Worm (Caenorhabditis elegans) whole organism, dauer: Measurements from ENCODE around the gene C25E10.16.

Experiments
- unc-62 ChIP-seq: sonication (generic microtip); optimal IDR thresholded peaks from 2 replicates; lab custom pipeline; 2017; ENCODE audit warnings: missing biosample characterization, missing genetic modification reagents, missing genetic modification characterization

C25E10.16 gene

DNA sequence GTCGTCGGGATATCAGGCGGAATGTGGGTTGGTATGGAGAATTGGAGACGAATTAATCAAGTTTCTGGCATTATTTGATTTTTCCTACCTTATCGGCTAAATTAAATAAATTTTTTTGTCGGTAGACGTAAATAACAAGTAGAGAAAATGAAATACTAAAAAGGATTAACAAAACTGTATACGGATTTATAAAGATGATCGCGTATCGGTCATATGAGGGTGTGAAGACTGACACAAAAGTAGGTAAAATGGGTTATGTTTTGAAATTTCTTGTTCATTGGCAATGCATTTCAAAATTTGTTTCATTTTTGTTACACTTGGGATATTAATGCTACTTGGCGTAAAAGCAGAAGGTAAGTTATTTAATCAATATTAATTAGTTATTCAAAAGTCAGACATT, at the start of gene C25E10.16, which contains the start of gene C25E10.13:
C25E10.16 (minus strand) TSS at position 101 of the 400 bp plus-strand sequence.
C25E10.13 (plus strand) TSS at position 256 of the 400 bp plus-strand sequence.
- no peak for TF ChIP-seq unc-62 (GFP tag; lab: Kevin White, UChicago)

DNA sequence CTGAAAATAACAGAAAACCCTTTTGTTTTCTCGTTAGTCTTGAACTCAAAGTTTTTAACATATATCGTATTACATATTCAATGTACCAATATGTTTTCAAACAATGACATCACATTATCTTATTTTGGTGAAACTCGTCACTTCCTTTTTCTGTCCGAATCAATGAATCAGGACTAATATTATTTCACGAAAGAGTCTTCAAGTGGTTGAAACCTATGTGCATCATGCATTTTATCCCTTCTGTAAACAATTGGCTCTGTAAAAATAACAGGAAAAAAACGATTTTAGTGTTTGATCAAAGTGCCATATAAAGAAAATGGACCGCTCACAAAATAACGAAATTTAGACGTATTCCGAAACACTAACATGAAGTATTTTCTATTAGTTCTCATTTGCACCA, 48.9 kb upstream of the C25E10.16 start, which contains the start of gene F21C10.18:
F21C10.18 (plus strand) TSS at position 301 of the 400 bp plus-strand sequence.
- no peak for TF ChIP-seq unc-62 (GFP tag; lab: Kevin White, UChicago)

DNA sequence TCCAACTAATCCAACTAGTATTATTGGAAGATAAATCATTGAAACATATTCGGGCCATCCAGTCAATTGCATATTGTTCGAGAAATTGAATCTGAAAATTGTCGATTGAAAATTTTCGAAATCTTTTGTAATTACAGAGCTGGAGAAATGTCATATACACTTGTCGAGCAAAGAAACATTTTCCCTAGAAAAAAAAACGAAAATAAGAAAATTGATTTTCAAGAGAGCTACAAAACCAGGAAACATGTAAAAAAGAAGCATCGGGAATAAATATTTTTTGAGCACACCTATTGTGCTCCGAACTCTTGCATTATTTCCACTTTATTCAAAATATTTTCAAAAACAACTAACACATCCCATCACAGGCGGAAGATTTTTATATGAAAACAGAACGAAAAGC, 41.7 kb upstream of the C25E10.16 start, which contains the start of gene frpr-6:
frpr-6 (minus strand) TSS at position 101 of the 400 bp plus-strand sequence.
- TF ChIP-seq unc-62 (GFP tag; lab: Kevin White, UChicago), result no peak

DNA sequence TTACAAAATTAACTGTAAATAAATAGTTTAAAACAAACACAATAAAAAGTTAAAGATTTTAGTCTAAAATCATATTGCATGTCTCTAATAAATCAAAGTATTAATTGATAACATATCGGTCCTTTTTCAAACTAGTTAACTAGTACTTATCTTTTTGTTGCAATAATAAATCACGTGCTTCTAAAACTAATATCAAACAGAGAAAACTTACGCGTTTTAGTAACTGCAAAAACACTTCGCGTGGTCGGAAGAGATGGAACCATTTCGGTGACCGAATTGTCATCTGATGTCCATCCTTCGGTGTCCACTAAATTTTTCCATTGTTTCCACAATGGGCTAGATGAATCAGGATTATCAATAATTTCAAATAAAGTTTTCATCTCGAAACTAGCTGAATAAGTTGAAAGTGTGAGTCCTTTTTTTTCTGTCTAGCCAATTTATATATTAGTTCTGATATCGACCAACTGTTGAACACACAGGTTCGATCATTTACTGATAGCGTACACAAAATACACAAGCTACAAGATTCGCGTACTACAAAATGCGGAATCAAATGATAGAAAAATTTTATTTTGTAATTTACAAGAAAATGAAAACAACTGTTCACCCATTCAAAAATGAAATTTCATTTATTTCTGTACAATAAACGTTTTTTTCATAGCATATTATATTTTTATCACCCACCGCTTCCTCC, 39.1 kb upstream of the C25E10.16 start, which contains the start of gene F21C10.9:
F21C10.9 (minus strand) TSS at position 417 of the 694 bp plus-strand sequence.
- TF ChIP-seq unc-62 (GFP tag; lab: Kevin White, UChicago), result no peak

DNA sequence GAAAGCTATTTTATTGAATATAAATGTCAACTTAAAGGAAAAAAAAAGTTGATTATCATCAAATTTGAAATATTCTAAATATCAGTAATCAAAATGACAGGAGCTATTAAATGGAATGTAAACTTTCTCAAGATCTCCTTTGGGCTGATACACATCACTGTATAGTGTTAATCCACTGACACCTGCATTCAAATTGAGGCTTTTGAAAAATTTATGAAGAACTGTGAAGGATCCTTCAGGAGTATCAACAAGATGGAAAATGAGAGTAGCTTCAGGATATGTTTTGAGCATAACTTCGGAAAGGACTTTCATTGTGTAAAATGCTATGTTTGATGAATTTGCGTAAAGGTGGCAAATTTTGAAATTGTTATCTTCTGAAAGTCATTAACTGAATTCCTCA, 37.8 kb upstream of the C25E10.16 start:
- no peak for TF ChIP-seq unc-62 (GFP tag; lab: Kevin White, UChicago)

DNA sequence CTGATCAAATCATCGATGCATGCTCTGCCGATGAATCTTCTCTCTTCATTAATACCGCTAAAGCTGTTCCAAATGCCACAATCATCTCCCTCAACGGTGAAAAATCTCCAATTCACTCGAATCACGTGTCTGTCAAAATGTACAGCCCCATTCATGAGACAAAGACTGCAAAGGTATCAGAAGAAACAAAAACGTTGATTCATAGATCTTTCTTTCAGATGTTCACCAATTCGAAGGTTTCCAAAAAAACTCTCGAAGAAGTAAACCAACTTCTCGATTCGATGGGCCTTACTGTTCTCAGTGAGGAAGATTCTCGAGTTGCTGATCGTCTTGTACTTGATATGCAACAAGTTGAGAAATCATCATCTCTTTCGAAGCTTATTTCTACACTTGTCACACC, 37.3 kb upstream of the C25E10.16 start:
- TF ChIP-seq unc-62 (GFP tag; lab: Kevin White, UChicago), result no peak

DNA sequence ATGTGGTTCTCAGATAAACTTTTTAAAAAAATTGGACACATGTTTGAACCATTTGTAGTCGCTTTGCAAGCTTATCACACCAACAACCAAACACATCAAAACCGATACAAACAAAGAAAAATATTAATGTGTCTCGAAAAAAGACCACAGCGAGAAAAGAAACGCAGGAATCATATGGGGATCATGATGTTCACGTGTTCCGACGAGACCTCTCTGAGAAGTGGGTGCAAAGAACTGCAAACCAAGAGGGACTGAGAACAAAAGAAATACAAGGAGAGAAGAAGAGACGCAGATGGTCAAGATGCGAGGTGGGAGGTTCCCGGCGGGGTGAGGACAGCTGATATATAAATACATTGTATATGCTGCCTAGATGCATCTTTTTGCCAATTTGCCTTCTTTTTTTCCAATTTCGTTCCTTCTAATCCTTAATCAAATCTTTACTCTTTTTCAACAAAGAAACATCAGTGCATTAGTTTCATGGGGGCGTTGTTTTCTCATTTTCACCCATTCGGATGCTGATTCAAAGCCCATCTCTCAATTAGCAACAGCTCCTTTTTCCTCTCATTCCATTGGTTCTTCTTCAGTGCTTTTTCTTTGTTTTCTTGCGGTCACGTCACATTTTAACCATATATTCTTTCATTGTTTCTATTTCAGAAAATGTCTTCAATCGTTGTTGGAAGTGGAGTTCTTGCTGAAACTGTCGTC, 36.4 kb upstream of the C25E10.16 start, which contains the start of gene F21C10.10:
F21C10.10 (plus strand) TSS at position 655 of the 705 bp plus-strand sequence.
- TF ChIP-seq unc-62 (GFP tag; lab: Kevin White, UChicago), result no peak

DNA sequence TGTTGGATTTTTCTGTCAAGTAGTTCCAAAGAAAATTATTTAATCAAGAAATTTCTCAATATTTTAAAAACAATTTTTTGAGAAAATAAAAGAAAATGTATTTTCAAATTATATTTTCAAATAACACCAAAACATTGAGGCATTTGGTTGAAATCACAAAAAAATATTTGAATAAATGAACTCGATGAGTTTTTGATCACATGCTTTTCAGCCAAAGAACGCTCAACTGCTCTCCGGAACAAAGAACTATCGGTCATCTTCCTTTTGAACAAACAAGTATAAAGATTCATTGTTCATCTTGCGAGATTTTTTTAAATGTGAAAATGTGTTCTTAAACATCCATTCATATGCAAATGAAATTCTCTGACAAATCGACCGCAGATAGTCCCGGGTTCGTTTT, 35.6 kb upstream of the C25E10.16 start:
- TF ChIP-seq unc-62 (GFP tag; lab: Kevin White, UChicago), result no peak

DNA sequence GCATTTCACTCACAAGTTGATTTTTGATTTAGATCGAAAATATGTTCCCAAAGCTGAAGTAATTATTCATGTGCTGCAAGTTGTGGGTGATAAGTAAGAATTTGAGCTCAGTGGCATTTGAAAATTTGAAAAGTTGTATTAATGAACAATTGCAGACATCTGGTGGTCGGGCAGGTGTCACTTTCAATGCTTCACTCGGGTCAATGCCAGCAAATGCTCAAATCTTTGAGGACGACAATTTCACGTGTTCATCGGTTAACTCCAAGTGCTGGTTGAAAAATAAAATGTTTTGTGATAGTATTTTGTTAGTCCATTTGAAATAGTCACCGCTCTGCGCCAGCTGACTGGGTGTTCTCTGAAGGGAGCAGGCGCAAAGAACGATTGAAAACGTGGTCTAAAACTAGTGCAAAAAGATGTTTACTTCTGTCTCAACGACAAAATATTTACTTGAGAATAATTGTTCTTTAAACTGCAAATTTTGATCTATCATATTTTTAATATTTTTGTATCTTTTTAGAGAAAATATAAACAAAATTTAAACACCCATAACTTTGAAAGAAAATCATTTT, 34.8 kb upstream of the C25E10.16 start:
- TF ChIP-seq unc-62 (GFP tag; lab: Kevin White, UChicago), result no peak

DNA sequence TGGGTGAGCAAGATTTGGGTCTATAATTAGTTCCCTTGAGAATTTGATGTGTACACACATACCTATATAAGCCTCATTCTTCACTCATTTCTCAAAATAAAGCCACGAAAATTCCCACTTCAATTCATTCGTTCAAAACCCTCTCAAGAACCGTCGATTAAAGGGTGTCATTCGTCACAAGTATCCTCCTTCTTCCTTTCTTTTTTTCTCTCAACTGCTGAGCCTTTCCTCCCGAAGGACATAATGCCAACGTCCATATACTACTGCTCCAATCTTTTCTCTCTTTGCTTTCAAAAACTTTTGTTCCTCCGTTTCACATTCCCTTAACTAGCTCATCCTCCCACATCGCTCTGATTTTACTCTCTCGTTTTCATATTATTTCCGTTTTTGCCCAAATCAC, 32.8 kb upstream of the C25E10.16 start, which contains the start of gene T27E4.1:
T27E4.1 (plus strand) TSS at position 137 of the 400 bp plus-strand sequence.
- no peak for TF ChIP-seq unc-62 (GFP tag; lab: Kevin White, UChicago)

DNA sequence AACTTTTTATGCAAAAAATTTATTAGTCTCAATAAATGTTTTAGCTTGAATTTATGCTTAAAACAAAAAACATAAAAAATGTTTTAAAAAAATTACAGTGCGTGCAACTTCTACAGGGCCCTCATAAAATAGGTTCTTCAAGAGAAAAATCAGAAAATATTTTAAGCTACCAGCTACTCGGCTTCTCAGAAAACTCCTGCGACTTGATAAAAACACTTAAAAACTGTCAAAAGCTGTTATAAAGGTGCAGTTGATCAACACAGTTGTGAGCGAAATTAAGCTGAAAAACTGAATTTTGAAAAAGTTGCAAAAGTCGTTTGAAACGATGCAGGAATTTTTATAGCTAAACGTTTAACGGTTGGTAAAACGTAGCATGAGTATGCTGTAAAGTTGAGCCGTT, 29.4 kb upstream of the C25E10.16 start:
- TF ChIP-seq unc-62 (GFP tag; lab: Kevin White, UChicago), result no peak

DNA sequence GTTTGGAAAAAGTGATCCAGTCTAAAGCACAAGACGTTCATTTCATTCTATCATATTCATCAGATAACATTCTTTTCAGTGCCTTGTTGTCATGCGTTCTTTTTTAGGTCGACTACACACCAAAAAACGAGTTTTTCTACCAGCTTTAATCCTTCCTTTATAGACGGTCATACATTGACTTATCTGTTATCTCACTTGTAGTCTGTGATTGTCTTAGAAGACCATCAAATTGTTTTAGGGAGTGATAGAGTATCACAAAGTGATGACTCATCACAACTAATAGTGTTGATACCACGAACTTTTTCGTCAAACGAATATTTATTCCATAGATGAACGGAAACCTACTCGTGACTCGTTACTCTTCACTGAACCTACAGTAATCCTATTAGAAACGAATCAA, 26.5 kb upstream of the C25E10.16 start:
- no peak for TF ChIP-seq unc-62 (GFP tag; lab: Kevin White, UChicago)

DNA sequence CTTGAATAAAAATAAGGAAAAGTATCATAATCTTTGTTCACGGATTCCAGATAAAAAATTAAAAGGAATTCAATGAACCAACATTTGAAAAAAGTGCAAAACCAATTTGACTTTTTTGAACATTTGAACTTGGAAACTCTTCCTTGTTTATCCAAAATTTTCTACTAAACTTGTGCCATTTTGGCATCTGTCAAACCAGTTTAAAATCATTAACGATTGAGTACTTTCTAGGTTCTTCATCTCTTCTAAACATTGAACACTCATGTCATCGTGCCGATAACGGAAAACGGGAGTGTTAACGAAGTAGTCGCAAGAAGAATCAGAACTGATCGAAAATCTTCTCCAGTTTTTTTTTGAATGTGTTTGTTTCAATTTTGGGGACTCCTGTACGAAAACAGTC, 24.9 kb upstream of the C25E10.16 start:
- no peak for TF ChIP-seq unc-62 (GFP tag; lab: Kevin White, UChicago)

DNA sequence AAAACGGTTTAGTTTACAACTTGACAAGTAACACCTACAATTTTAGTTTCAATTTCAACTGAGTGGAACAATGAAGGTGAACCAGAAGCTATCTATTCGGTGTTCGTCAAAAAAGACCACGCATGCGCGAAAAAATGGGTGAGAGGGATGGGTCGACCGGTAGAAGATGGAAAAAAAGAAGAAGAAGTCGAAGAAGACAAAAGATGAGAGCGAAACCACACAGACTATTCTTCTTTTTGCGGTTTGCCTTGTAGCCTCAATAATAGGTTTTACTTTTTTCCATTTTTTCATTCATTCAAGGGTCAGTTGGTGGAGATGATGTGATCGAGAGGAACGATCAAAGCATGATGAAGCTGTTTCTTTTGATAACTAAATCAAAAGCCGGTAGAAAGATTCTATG, 23.0 kb upstream of the C25E10.16 start:
- no peak for TF ChIP-seq unc-62 (GFP tag; lab: Kevin White, UChicago)

DNA sequence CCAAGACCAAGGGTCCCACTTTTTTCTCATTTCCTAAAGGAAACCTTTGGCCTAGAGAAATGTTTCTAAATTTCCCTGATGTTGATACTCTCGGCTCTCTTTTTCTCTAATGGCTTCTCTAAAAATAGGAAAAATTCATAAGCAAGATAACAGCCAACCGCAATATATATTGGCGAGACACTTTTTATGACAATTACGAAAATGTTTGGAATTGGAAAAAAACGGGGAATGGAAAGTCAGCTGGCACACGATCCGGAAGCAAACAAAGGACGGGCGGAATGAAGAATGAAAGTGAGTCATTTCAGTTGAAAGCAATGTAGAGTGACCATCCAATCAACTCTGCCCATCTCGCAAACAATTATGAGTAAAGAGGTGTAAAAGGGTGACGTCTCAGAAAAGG, 22.0 kb upstream of the C25E10.16 start:
- no peak for TF ChIP-seq unc-62 (GFP tag; lab: Kevin White, UChicago)

DNA sequence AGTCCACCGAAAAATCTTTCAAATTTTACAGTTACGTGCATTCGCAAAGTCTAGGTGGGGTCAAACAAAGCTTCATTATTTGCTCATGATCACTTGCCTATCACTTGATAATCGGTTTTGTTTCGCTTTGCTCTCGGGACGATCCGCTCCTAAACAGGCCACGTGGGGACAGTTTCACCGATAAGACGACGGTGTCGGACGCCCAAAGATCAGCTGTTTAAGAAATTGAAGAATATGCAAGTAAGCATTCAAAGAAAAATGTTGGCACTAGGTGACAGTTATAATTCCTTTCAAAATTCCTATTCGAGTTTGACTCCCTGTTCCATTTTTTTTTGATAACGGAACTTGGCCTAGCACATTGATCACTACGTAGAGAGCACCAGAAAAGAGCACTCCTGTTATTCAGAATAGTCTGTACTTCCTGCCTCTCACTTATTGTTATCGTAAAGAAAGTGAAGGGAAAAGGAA, 20.6 kb upstream of the C25E10.16 start:
- TF ChIP-seq unc-62 (GFP tag; lab: Kevin White, UChicago), result no peak
